Worm (Caenorhabditis elegans): Measurements from ENCODE around the gene nars-2.

Gene nars-2

ce11 chrIII:11465394-11465948 is 35.1 kb downstream of the nars-2 start:
- 0 out of 2 replicates have a peak, but pooled peaks have one; percentile 41 for TF ChIP-seq pes-1 (GFP tag; IDR thresholded peaks at IDR 0.05)
- no peak for TF ChIP-seq sea-1 (GFP tag; conservative IDR thresholded peaks at IDR 0.05)

- 0 out of 2 replicates have a peak, but pooled peaks have one; percentile 33 for TF ChIP-seq sea-1 (GFP tag; conservative IDR thresholded peaks at IDR 0.05)
- TF ChIP-seq tbx-11 (GFP tag; IDR thresholded peaks at IDR 0.05): 0 out of 2 replicates have a peak, but pooled peaks have one; percentile 15
- no peak for TF ChIP-seq hmg-4 (GFP tag; optimal IDR thresholded peaks at IDR 0.05)
- TF ChIP-seq scrt-1 (GFP tag; IDR thresholded peaks at IDR 0.05): no peak
- no peak for TF ChIP-seq ceh-13 (GFP tag; optimal IDR thresholded peaks at IDR 0.05)
- TF ChIP-seq F13C5.2 (tag; optimal IDR thresholded peaks at IDR 0.05): no peak
- 0 out of 2 replicates have a peak, but pooled peaks have one; percentile 31 for TF ChIP-seq pes-1 (GFP tag; IDR thresholded peaks at IDR 0.05)
- no peak for TF ChIP-seq ets-7 (tag; optimal IDR thresholded peaks at IDR 0.05)
Measured at ce11 chrIII:11463726-11464125, 36.8 kb downstream of the nars-2 start.

- TF ChIP-seq ceh-13 (GFP tag; optimal IDR thresholded peaks at IDR 0.05): no peak
- TF ChIP-seq hmbx-1 (tag; optimal IDR thresholded peaks at IDR 0.05): no peak
- TF ChIP-seq tbx-11 (GFP tag; IDR thresholded peaks at IDR 0.05): no peak
- TF ChIP-seq B0310.2 (tag; optimal IDR thresholded peaks at IDR 0.05): no peak
- TF ChIP-seq ama-1 (optimal IDR thresholded peaks at IDR 0.05): no peak
Measured at ce11 chrIII:11462332-11462731, 38.2 kb downstream of the nars-2 start.

- TF ChIP-seq ceh-36 (tag; optimal IDR thresholded peaks at IDR 0.05) (peak; percentile 75), tbx-11 (GFP tag; IDR thresholded peaks at IDR 0.05) (no peak), ets-7 (tag; optimal IDR thresholded peaks at IDR 0.05) (no peak), hmg-4 (GFP tag; optimal IDR thresholded peaks at IDR 0.05) (no peak), aly-1 (tag; optimal IDR thresholded peaks at IDR 0.05) (no peak)
Measured at ce11 chrIII:11459802-11460201, 40.7 kb downstream of the nars-2 start.

- no peak for TF ChIP-seq ceh-13 (GFP tag; optimal IDR thresholded peaks at IDR 0.05)
- no peak for TF ChIP-seq ceh-36 (tag; optimal IDR thresholded peaks at IDR 0.05)
- TF ChIP-seq F13C5.2 (tag; optimal IDR thresholded peaks at IDR 0.05): no peak
- no peak for TF ChIP-seq pes-1 (GFP tag; IDR thresholded peaks at IDR 0.05)
- no peak for TF ChIP-seq B0310.2 (tag; optimal IDR thresholded peaks at IDR 0.05)
- no peak for TF ChIP-seq scrt-1 (GFP tag; IDR thresholded peaks at IDR 0.05)
- no peak for TF ChIP-seq hmg-4 (GFP tag; optimal IDR thresholded peaks at IDR 0.05)
- TF ChIP-seq ets-7 (tag; optimal IDR thresholded peaks at IDR 0.05): no peak
Measured at ce11 chrIII:11459041-11459440, 41.5 kb downstream of the nars-2 start.

- no peak for TF ChIP-seq tra-4 (tag; optimal IDR thresholded peaks at IDR 0.05)
- TF ChIP-seq aly-1 (tag; optimal IDR thresholded peaks at IDR 0.05): no peak
- no peak for TF ChIP-seq hmbx-1 (tag; optimal IDR thresholded peaks at IDR 0.05)
- TF ChIP-seq F13C5.2 (tag; optimal IDR thresholded peaks at IDR 0.05): no peak
- TF ChIP-seq scrt-1 (GFP tag; IDR thresholded peaks at IDR 0.05): no peak
- no peak for TF ChIP-seq tbx-11 (GFP tag; IDR thresholded peaks at IDR 0.05)
- TF ChIP-seq ceh-13 (GFP tag; optimal IDR thresholded peaks at IDR 0.05): no peak
- no peak for TF ChIP-seq B0310.2 (tag; optimal IDR thresholded peaks at IDR 0.05)
- TF ChIP-seq tbx-37 (GFP tag; conservative IDR thresholded peaks at IDR 0.05): no peak
- TF ChIP-seq ama-1 (optimal IDR thresholded peaks at IDR 0.05): no peak
- TF ChIP-seq flt-1 (GFP tag; IDR thresholded peaks at IDR 0.05): no peak
- TF ChIP-seq pes-1 (GFP tag; IDR thresholded peaks at IDR 0.05): no peak
- TF ChIP-seq ceh-36 (tag; optimal IDR thresholded peaks at IDR 0.05): no peak
- TF ChIP-seq sea-1 (GFP tag; conservative IDR thresholded peaks at IDR 0.05): no peak
- no peak for TF ChIP-seq hnd-1 (tag; optimal IDR thresholded peaks at IDR 0.05)
- no peak for TF ChIP-seq ets-7 (tag; optimal IDR thresholded peaks at IDR 0.05)
- no peak for TF ChIP-seq hmg-4 (GFP tag; optimal IDR thresholded peaks at IDR 0.05)
Measured at ce11 chrIII:11457911-11458310, 42.6 kb downstream of the nars-2 start.

- TF ChIP-seq hmg-4 (GFP tag; optimal IDR thresholded peaks at IDR 0.05) (no peak), pes-1 (GFP tag; IDR thresholded peaks at IDR 0.05) (no peak), ama-1 (optimal IDR thresholded peaks at IDR 0.05) (no peak), ceh-36 (tag; optimal IDR thresholded peaks at IDR 0.05) (no peak), tbx-37 (GFP tag; conservative IDR thresholded peaks at IDR 0.05) (no peak), scrt-1 (GFP tag; IDR thresholded peaks at IDR 0.05) (no peak), tbx-11 (GFP tag; IDR thresholded peaks at IDR 0.05) (no peak), ets-7 (tag; optimal IDR thresholded peaks at IDR 0.05) (no peak), aly-1 (tag; optimal IDR thresholded peaks at IDR 0.05) (no peak), ceh-13 (GFP tag; optimal IDR thresholded peaks at IDR 0.05) (no peak), hnd-1 (tag; optimal IDR thresholded peaks at IDR 0.05) (no peak), tra-4 (tag; optimal IDR thresholded peaks at IDR 0.05) (no peak), sea-1 (GFP tag; conservative IDR thresholded peaks at IDR 0.05) (no peak), B0310.2 (tag; optimal IDR thresholded peaks at IDR 0.05) (no peak), hmbx-1 (tag; optimal IDR thresholded peaks at IDR 0.05) (no peak), F13C5.2 (tag; optimal IDR thresholded peaks at IDR 0.05) (no peak)
Measured at ce11 chrIII:11456577-11456976, 44.0 kb downstream of the nars-2 start, which contains the start of gene plr-1. TSS of gene plr-1 (plus strand) at chrIII:11456877.

ce11 chrIII:11453970-11454369 is 46.6 kb downstream of the nars-2 start:
- TF ChIP-seq ets-7 (tag; optimal IDR thresholded peaks at IDR 0.05): no peak
- peak; percentile 20 for TF ChIP-seq ceh-36 (tag; optimal IDR thresholded peaks at IDR 0.05)

- TF ChIP-seq sea-1 (GFP tag; conservative IDR thresholded peaks at IDR 0.05) (no peak), B0310.2 (tag; optimal IDR thresholded peaks at IDR 0.05) (no peak), flt-1 (GFP tag; IDR thresholded peaks at IDR 0.05) (no peak), aly-1 (tag; optimal IDR thresholded peaks at IDR 0.05) (no peak), tbx-11 (GFP tag; IDR thresholded peaks at IDR 0.05) (no peak), tra-4 (tag; optimal IDR thresholded peaks at IDR 0.05) (no peak), ama-1 (optimal IDR thresholded peaks at IDR 0.05) (no peak), ets-7 (tag; optimal IDR thresholded peaks at IDR 0.05) (no peak), pes-1 (GFP tag; IDR thresholded peaks at IDR 0.05) (no peak), hmbx-1 (tag; optimal IDR thresholded peaks at IDR 0.05) (no peak), hnd-1 (tag; optimal IDR thresholded peaks at IDR 0.05) (no peak), ceh-13 (GFP tag; optimal IDR thresholded peaks at IDR 0.05) (no peak), ceh-36 (tag; optimal IDR thresholded peaks at IDR 0.05) (no peak), tbx-37 (GFP tag; conservative IDR thresholded peaks at IDR 0.05) (no peak), scrt-1 (GFP tag; IDR thresholded peaks at IDR 0.05) (no peak), hmg-4 (GFP tag; optimal IDR thresholded peaks at IDR 0.05) (no peak), F13C5.2 (tag; optimal IDR thresholded peaks at IDR 0.05) (no peak)
Measured at ce11 chrIII:11452530-11452929, 48.0 kb downstream of the nars-2 start.
